Worm (Caenorhabditis elegans): ENCODE data around the gene sqv-7.
A peak's percentile ranks its signal among the peaks of the same experiment; 100 is the strongest.

sqv-7 gene

DNA sequence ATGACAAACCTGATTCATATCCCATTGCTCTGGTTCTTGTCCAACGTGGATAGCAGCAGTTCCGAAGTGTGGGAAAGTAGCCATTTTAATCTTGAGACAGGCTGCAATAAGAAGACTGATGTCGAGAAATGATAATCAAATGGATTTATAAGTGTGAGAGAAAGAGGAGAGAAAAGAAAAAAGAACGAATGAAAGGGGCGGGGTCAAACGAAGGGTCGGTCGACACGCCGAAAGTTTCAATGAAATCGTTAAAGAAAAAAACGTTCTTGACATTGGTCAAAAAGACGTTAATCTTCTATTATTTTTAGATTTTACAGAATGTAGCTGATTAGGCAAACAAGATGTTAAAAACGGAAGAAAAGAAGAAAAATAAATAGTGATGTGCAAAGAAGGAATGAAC, 45.4 kb upstream of the sqv-7 start, which contains the start of gene cth-2:
Gene cth-2 (minus strand): TSS at position 101 of the 400 bp plus-strand sequence.
- TF ChIP-seq F33H1.4 (GFP tag; IDR thresholded peaks at IDR 0.05) (no peak), nhr-80 (tag; optimal IDR thresholded peaks at IDR 0.05) (peak; percentile 8), lir-1 (GFP tag; conservative IDR thresholded peaks at IDR 0.05) (no peak)

DNA sequence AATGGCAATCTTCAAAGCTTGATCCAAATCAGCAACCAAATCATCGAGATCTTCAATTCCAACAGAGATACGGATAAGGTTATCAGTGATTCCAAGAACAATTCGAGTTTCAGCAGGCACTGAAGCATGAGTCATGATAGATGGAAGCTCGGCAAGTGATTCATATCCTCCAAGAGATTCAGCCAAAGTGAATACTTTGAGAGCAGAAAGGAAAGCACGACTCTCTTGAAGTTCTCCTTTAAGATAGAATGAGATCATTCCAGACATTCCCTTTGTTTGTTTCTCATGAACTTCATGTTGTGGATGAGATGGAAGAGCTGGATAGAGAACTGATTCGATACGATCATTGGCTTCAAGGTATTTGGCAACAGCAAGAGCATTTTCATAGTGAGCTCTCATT, 43.8 kb upstream of the sqv-7 start:
- TF ChIP-seq F37B4.10 (GFP tag; IDR thresholded peaks at IDR 0.05) (no peak), mcd-1 (GFP tag; IDR thresholded peaks at IDR 0.05) (0 out of 2 replicates have a peak, but pooled peaks have one; percentile 12), him-1 (tag; optimal IDR thresholded peaks at IDR 0.05) (peak; percentile 28), egl-44 (GFP tag; IDR thresholded peaks at IDR 0.05) (0 out of 2 replicates have a peak, but pooled peaks have one; percentile 17)

DNA sequence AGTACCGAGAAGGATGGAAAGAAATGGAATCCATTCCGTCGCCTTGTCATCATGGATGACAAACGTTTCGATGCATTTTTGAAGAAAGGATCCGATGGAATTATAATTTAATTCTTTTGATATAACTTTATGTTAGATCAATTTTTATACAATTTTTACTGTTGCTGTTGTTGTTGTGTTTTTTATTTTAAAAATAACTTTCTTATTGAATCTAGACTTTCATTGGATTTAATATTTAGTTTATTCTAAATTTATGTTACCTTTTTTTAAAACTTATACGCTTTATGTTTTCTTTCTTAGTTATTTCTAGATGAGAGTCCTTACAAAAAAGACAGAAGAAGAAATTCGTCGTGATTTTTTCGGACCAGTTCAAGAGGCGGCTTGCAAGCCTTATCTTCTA, 42.5 kb upstream of the sqv-7 start, which contains the start of gene ZK1127.3:
Gene ZK1127.3 (plus strand): TSS at position 301 of the 400 bp plus-strand sequence.
- TF ChIP-seq nhr-120 (GFP tag; IDR thresholded peaks at IDR 0.05) (no peak), attf-5 (GFP tag; optimal IDR thresholded peaks at IDR 0.05) (no peak), efl-1 (GFP tag; optimal IDR thresholded peaks at IDR 0.05) (no peak), him-1 (tag; optimal IDR thresholded peaks at IDR 0.05) (no peak), cebp-1 (GFP tag; IDR thresholded peaks at IDR 0.05) (no peak), cebp-1 (tag; optimal IDR thresholded peaks at IDR 0.05) (no peak), madf-6 (GFP tag; IDR thresholded peaks at IDR 0.05) (no peak), sdz-38 (tag; optimal IDR thresholded peaks at IDR 0.05) (no peak), ztf-26 (tag; optimal IDR thresholded peaks at IDR 0.05) (no peak), nfyb-1 (GFP tag; IDR thresholded peaks at IDR 0.05) (no peak), egl-18 (GFP tag; IDR thresholded peaks at IDR 0.05) (no peak)

DNA sequence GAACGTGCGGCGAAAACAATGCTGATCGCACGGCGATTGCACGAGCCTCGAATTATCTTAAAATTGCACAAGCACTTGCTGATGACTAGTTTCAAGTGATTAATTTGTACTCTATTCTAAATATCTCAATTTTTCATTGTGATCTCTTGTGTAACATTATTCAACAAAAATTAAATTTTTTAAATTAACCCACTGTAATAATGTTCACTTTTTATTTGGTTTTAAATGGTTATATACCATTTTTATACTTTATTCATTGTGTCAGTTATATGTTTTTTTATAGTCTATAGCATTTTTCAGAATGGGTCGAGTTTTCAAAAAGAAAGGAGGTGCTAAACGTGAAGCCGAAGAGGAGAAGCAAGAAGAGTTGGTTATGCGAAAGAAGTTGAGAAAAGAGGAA, 41.2 kb upstream of the sqv-7 start, which contains the start of gene ZK1127.4:
Gene ZK1127.4 (plus strand): TSS at position 301 of the 400 bp plus-strand sequence.
- no peak for TF ChIP-seq zim-3 (tag; optimal IDR thresholded peaks at IDR 0.05)
- TF ChIP-seq him-1 (tag; optimal IDR thresholded peaks at IDR 0.05), result no peak
- TF ChIP-seq F57C9.4 (tag; optimal IDR thresholded peaks at IDR 0.05), result no peak
- no peak for TF ChIP-seq F55B11.4 (tag; optimal IDR thresholded peaks at IDR 0.05; ENCODE audit: borderline replicate concordance, insufficient read depth)
- TF ChIP-seq hrde-1 (tag; optimal IDR thresholded peaks at IDR 0.05; ENCODE audit: borderline replicate concordance), result no peak
- TF ChIP-seq snpc-4 (GFP tag; optimal IDR thresholded peaks at IDR 0.05), result no peak
- no peak for TF ChIP-seq snpc-4 (tag; optimal IDR thresholded peaks at IDR 0.05)
- no peak for TF ChIP-seq F52B5.7 (tag; optimal IDR thresholded peaks at IDR 0.05)
- no peak for TF ChIP-seq aptf-3 (GFP tag; IDR thresholded peaks at IDR 0.05)
- TF ChIP-seq egl-18 (GFP tag; IDR thresholded peaks at IDR 0.05), result no peak

DNA sequence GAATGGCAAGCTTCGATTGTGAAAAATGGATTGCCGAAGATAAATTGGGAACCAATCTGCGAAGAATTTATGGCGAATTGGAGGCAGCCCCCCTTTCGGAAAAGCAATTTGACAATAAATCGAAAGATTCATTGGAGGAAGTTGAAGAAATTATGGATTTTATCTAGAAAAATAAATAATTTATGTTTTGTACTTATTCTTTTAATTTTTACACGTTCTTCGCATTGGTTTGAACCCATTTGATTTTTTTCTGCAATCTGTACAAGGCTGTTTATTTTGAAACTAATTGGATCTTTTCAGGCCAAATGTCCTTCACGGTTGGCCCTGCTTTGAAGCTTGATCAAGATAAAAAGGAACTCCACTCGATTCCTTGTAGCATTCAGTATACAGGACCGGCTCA, 40.5 kb upstream of the sqv-7 start, which contains the start of gene ZK1127.13:
Gene ZK1127.13 (plus strand): TSS at position 301 of the 400 bp plus-strand sequence.
- TF ChIP-seq egl-44 (GFP tag; IDR thresholded peaks at IDR 0.05) (no peak), snpc-1.3 (tag; optimal IDR thresholded peaks at IDR 0.05; ENCODE audit: insufficient read depth) (no peak), atf-7 (tag; optimal IDR thresholded peaks at IDR 0.05) (no peak), madf-6 (GFP tag; IDR thresholded peaks at IDR 0.05) (no peak), lin-26 (GFP tag; IDR thresholded peaks at IDR 0.05) (no peak), ceh-40 (GFP tag; IDR thresholded peaks at IDR 0.05) (no peak), snpc-4 (GFP tag; optimal IDR thresholded peaks at IDR 0.05) (no peak), snpc-4 (tag; optimal IDR thresholded peaks at IDR 0.05) (no peak), ceh-100 (GFP tag; IDR thresholded peaks at IDR 0.05) (no peak), K11D2.4 (GFP tag; IDR thresholded peaks at IDR 0.05) (no peak), madf-10 (tag; optimal IDR thresholded peaks at IDR 0.05) (no peak), ztf-3 (GFP tag; optimal IDR thresholded peaks at IDR 0.05) (no peak), nfya-2 (GFP tag; IDR thresholded peaks at IDR 0.05) (no peak), ceh-91 (GFP tag; IDR thresholded peaks at IDR 0.05) (no peak), mxl-1 (tag; optimal IDR thresholded peaks at IDR 0.05) (no peak), ceh-27 (GFP tag; optimal IDR thresholded peaks at IDR 0.05) (no peak), nfya-1 (tag; optimal IDR thresholded peaks at IDR 0.05; ENCODE audit: borderline replicate concordance, insufficient read depth) (no peak)

Measured in whole organism, young adult.